Fruit fly (Drosophila melanogaster): Measurements from ENCODE around the gene CG14322.

dm6 chr3R:17667987-17668386 is 20.5 kb downstream of the CG14322 start:
- TF ChIP-seq pita (GFP tag; optimal IDR thresholded peaks at IDR 0.05) (no peak), az2 (GFP tag; optimal IDR thresholded peaks at IDR 0.05) (no peak)
